Fruit fly (Drosophila melanogaster) Kc167 (cell line): Measurements from ENCODE around the gene Galphaf.

Experiments
- h ChIP-seq: fragments of >200 bp; optimal IDR thresholded peaks from 3 replicates; lab custom pipeline; 2018; ENCODE audit warnings: missing external identifiers
- psq ChIP-seq: fragments of >200 bp; optimal IDR thresholded peaks from 2 replicates; lab custom pipeline; 2017; ENCODE audit warnings: missing external identifiers

dm6 chr3L:16651127-16651526 lies 16.6 kb downstream of the Galphaf start:
- TF ChIP-seq h (lab: Kevin White, UChicago), result no peak
- no peak for TF ChIP-seq psq (lab: Kevin White, UChicago)
